Fruit fly (Drosophila melanogaster): ENCODE results near the gene GILT2.

GILT2 gene

DNA sequence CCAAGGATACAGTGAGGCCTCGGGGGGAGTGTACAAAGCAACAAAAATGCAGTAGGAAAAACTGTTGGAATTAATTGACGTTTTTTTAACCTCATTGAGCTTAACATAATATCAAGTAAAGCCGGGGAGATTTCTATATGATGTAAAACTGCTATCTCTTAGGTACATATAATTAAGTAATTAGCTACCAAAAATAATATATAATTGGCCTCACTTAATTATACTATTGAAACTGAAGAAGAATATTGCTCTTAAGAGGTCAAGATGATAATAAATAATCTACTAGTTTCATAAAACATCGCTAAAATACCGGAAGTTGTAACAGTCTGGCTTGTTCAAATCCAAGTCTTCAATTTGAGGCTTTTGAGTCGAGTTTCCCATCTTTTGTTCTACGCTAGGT lies 11.2 kb upstream of the GILT2 start (continued):
- TF ChIP-seq Hmx (GFP tag; optimal IDR thresholded peaks at IDR 0.05): no peak
- no peak for TF ChIP-seq ind (GFP tag; optimal IDR thresholded peaks at IDR 0.05)
- TF ChIP-seq CG4404 (GFP tag; IDR thresholded peaks at IDR 0.05): no peak
- TF ChIP-seq CG11398 (GFP tag; optimal IDR thresholded peaks at IDR 0.05): no peak
- no peak for TF ChIP-seq bab2 (GFP tag; optimal IDR thresholded peaks at IDR 0.05)
- no peak for TF ChIP-seq dysf (GFP tag; IDR thresholded peaks at IDR 0.05)

DNA sequence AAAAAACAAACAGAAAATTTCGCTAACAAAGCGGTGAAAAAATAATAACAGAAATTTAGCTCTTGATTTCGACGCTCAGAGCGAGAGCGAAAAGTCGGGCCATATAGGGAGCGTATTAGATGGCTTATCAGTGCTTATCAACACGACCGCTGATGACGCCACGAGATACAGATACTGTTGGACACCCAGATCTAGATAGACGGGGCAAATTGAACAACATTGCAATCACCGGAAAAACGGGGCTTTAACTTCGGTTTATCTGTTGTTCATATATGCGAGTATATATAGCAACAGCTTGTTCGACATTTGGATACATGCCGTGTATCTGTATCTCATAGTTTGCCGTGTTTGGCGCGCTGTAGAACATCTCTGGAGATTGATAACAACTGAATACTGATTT lies 10.1 kb upstream of the GILT2 start:
- TF ChIP-seq CG14050 (GFP tag; IDR thresholded peaks at IDR 0.05) (no peak), insv (GFP tag; optimal IDR thresholded peaks at IDR 0.05) (no peak), wek (GFP tag; optimal IDR thresholded peaks at IDR 0.05) (no peak), salm (tag; optimal IDR thresholded peaks at IDR 0.05) (no peak), ATbp (GFP tag; optimal IDR thresholded peaks at IDR 0.05) (no peak), CG2712 (tag; optimal IDR thresholded peaks at IDR 0.05) (no peak), gsb-n (tag; optimal IDR thresholded peaks at IDR 0.05) (no peak), D19A (tag; optimal IDR thresholded peaks at IDR 0.05) (no peak), Max (GFP tag; optimal IDR thresholded peaks at IDR 0.05) (no peak), CG2875 (GFP tag; optimal IDR thresholded peaks at IDR 0.05) (no peak), CG10959 (GFP tag; IDR thresholded peaks at IDR 0.05) (no peak), CrebB (tag; optimal IDR thresholded peaks at IDR 0.05) (no peak), Optix (GFP tag; IDR thresholded peaks at IDR 0.05) (no peak), ara (GFP tag; IDR thresholded peaks at IDR 0.05) (no peak), CG3407 (GFP tag; optimal IDR thresholded peaks at IDR 0.05) (no peak), CG1603 (tag; optimal IDR thresholded peaks at IDR 0.05) (no peak), CG2889 (GFP tag; IDR thresholded peaks at IDR 0.05) (no peak), da (GFP tag; optimal IDR thresholded peaks at IDR 0.05) (no peak), CG7786 (GFP tag; optimal IDR thresholded peaks at IDR 0.05) (no peak), Ets97D (GFP tag; optimal IDR thresholded peaks at IDR 0.05) (no peak), CG1647 (GFP tag; optimal IDR thresholded peaks at IDR 0.05) (no peak), en (GFP tag; optimal IDR thresholded peaks at IDR 0.05) (no peak), sug (tag; optimal IDR thresholded peaks at IDR 0.05) (peak; percentile 18), NC2α (GFP tag; optimal IDR thresholded peaks at IDR 0.05) (no peak), CG6683 (GFP tag; optimal IDR thresholded peaks at IDR 0.05) (no peak), CG4360 (GFP tag; IDR thresholded peaks at IDR 0.05) (no peak), CG4854 (GFP tag; optimal IDR thresholded peaks at IDR 0.05) (no peak), hkb (optimal IDR thresholded peaks at IDR 0.05) (no peak), hkb (GFP tag; IDR thresholded peaks at IDR 0.05) (no peak), grn (GFP tag; optimal IDR thresholded peaks at IDR 0.05) (peak; percentile 93), CTCF (GFP tag; optimal IDR thresholded peaks at IDR 0.05) (peak; percentile 12), ems (GFP tag; optimal IDR thresholded peaks at IDR 0.05) (no peak), CG11085 (GFP tag; IDR thresholded peaks at IDR 0.05) (no peak), klu (GFP tag; IDR thresholded peaks at IDR 0.05) (no peak), Stat92E (GFP tag; optimal IDR thresholded peaks at IDR 0.05) (no peak), Hmr (GFP tag; optimal IDR thresholded peaks at IDR 0.05) (no peak), Usf (GFP tag; optimal IDR thresholded peaks at IDR 0.05) (no peak), mirr (GFP tag; optimal IDR thresholded peaks at IDR 0.05) (peak; percentile 52), Elba2 (GFP tag; optimal IDR thresholded peaks at IDR 0.05) (no peak), CG6689 (GFP tag; IDR thresholded peaks at IDR 0.05) (no peak), Trl (optimal IDR thresholded peaks at IDR 0.05) (peak; percentile 3 to 28), Trl (GFP tag; optimal IDR thresholded peaks at IDR 0.05) (no peak), CG10565 (GFP tag; optimal IDR thresholded peaks at IDR 0.05) (no peak), CG13894 (tag; optimal IDR thresholded peaks at IDR 0.05) (peak; percentile 39), Med (GFP tag) (peak; percentile 13), az2 (GFP tag; optimal IDR thresholded peaks at IDR 0.05) (no peak), CG14014 (GFP tag; IDR thresholded peaks at IDR 0.05) (no peak)
